Fruit fly (Drosophila melanogaster): ENCODE data around the gene Tsp5D.

DNA sequence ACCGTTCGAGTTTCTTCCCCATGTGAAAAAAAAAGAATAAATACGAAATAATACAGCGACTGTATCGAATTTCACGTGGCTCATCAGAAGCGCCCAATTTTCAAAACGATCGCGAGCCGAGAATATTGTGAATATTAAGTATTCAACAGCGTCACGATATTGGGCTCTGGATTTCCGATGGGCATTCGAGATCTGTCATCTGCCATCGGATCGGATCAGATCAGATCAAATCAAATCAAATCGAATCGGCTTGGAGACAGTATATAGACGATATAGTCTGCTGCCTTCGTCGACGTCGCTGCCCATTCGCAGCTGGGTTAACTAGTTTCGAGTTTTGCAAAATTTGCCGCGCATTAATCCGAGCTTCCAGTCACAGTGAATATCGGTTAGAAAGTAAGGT is 19.9 kb upstream of the Tsp5D start:
- TF ChIP-seq jim (GFP tag; optimal IDR thresholded peaks at IDR 0.05), result no peak
- TF ChIP-seq usp (GFP tag; optimal IDR thresholded peaks at IDR 0.05), result no peak
- no peak for TF ChIP-seq N (GFP tag; optimal IDR thresholded peaks at IDR 0.05)
- TF ChIP-seq fru (GFP tag; optimal IDR thresholded peaks at IDR 0.05), result no peak
- no peak for TF ChIP-seq Dfd (GFP tag; optimal IDR thresholded peaks at IDR 0.05)
- no peak for TF ChIP-seq Hr83 (GFP tag; optimal IDR thresholded peaks at IDR 0.05; ENCODE audit: poor library complexity, severe bottlenecking)
- TF ChIP-seq sv (GFP tag; optimal IDR thresholded peaks at IDR 0.05), result no peak

Measured in whole organism, wandering third instar larva.